Worm (Caenorhabditis elegans): ENCODE measurements around the gene F44G4.1.

F44G4.1 gene

ce11 chrII:8959081-8959480, 35.4 kb upstream of the F44G4.1 start:
- TF ChIP-seq tbx-11 (GFP tag; IDR thresholded peaks at IDR 0.05) (no peak), ceh-13 (GFP tag; optimal IDR thresholded peaks at IDR 0.05) (no peak), ets-7 (tag; optimal IDR thresholded peaks at IDR 0.05) (no peak), hnd-1 (tag; optimal IDR thresholded peaks at IDR 0.05) (no peak), ama-1 (optimal IDR thresholded peaks at IDR 0.05) (no peak), aly-1 (tag; optimal IDR thresholded peaks at IDR 0.05) (no peak)

- TF ChIP-seq ceh-36 (tag; optimal IDR thresholded peaks at IDR 0.05) (no peak), hmbx-1 (tag; optimal IDR thresholded peaks at IDR 0.05) (no peak), tra-4 (tag; optimal IDR thresholded peaks at IDR 0.05) (no peak), scrt-1 (GFP tag; IDR thresholded peaks at IDR 0.05) (no peak), hnd-1 (tag; optimal IDR thresholded peaks at IDR 0.05) (no peak), hmg-4 (GFP tag; optimal IDR thresholded peaks at IDR 0.05) (no peak), ama-1 (optimal IDR thresholded peaks at IDR 0.05) (no peak), aly-1 (tag; optimal IDR thresholded peaks at IDR 0.05) (no peak)
Observed at ce11 chrII:8960414-8960813, 34.0 kb upstream of the F44G4.1 start, which contains the start of gene cal-2. cal-2 (plus strand) TSS chrII:8960714.

- TF ChIP-seq sea-1 (GFP tag; conservative IDR thresholded peaks at IDR 0.05) (no peak), tbx-37 (GFP tag; conservative IDR thresholded peaks at IDR 0.05) (no peak), pes-1 (GFP tag; IDR thresholded peaks at IDR 0.05) (no peak), tbx-11 (GFP tag; IDR thresholded peaks at IDR 0.05) (no peak), ama-1 (optimal IDR thresholded peaks at IDR 0.05) (no peak), aly-1 (tag; optimal IDR thresholded peaks at IDR 0.05) (no peak), tra-4 (tag; optimal IDR thresholded peaks at IDR 0.05) (no peak), scrt-1 (GFP tag; IDR thresholded peaks at IDR 0.05) (no peak), hmbx-1 (tag; optimal IDR thresholded peaks at IDR 0.05) (no peak), F13C5.2 (tag; optimal IDR thresholded peaks at IDR 0.05) (no peak)
Observed at ce11 chrII:8961450-8961849, 33.0 kb upstream of the F44G4.1 start.

- TF ChIP-seq ets-7 (tag; optimal IDR thresholded peaks at IDR 0.05) (no peak), F13C5.2 (tag; optimal IDR thresholded peaks at IDR 0.05) (no peak), sea-1 (GFP tag; conservative IDR thresholded peaks at IDR 0.05) (no peak), ama-1 (optimal IDR thresholded peaks at IDR 0.05) (no peak), tra-4 (tag; optimal IDR thresholded peaks at IDR 0.05) (no peak), ceh-36 (tag; optimal IDR thresholded peaks at IDR 0.05) (no peak), aly-1 (tag; optimal IDR thresholded peaks at IDR 0.05) (no peak), scrt-1 (GFP tag; IDR thresholded peaks at IDR 0.05) (no peak), ceh-13 (GFP tag; optimal IDR thresholded peaks at IDR 0.05) (no peak), tbx-11 (GFP tag; IDR thresholded peaks at IDR 0.05) (no peak), tbx-37 (GFP tag; conservative IDR thresholded peaks at IDR 0.05) (no peak), B0310.2 (tag; optimal IDR thresholded peaks at IDR 0.05) (no peak), hmg-4 (GFP tag; optimal IDR thresholded peaks at IDR 0.05) (no peak), pes-1 (GFP tag; IDR thresholded peaks at IDR 0.05) (no peak), flt-1 (GFP tag; IDR thresholded peaks at IDR 0.05) (no peak), hnd-1 (tag; optimal IDR thresholded peaks at IDR 0.05) (no peak), hmbx-1 (tag; optimal IDR thresholded peaks at IDR 0.05) (no peak)
Observed at ce11 chrII:8962206-8962605, 32.2 kb upstream of the F44G4.1 start.

- no peak for TF ChIP-seq ceh-36 (tag; optimal IDR thresholded peaks at IDR 0.05)
- no peak for TF ChIP-seq F13C5.2 (tag; optimal IDR thresholded peaks at IDR 0.05)
- no peak for TF ChIP-seq sea-1 (GFP tag; conservative IDR thresholded peaks at IDR 0.05)
- no peak for TF ChIP-seq scrt-1 (GFP tag; IDR thresholded peaks at IDR 0.05)
- no peak for TF ChIP-seq ets-7 (tag; optimal IDR thresholded peaks at IDR 0.05)
- TF ChIP-seq pes-1 (GFP tag; IDR thresholded peaks at IDR 0.05), result no peak
- no peak for TF ChIP-seq hmg-4 (GFP tag; optimal IDR thresholded peaks at IDR 0.05)
- no peak for TF ChIP-seq ama-1 (optimal IDR thresholded peaks at IDR 0.05)
Observed at ce11 chrII:8964049-8964448, 30.4 kb upstream of the F44G4.1 start, which contains the start of gene sftd-3. sftd-3 (minus strand) TSS chrII:8964149.

- no peak for TF ChIP-seq ets-7 (tag; optimal IDR thresholded peaks at IDR 0.05)
- TF ChIP-seq F13C5.2 (tag; optimal IDR thresholded peaks at IDR 0.05), result no peak
- TF ChIP-seq ceh-13 (GFP tag; optimal IDR thresholded peaks at IDR 0.05), result no peak
- TF ChIP-seq B0310.2 (tag; optimal IDR thresholded peaks at IDR 0.05), result no peak
- TF ChIP-seq ceh-36 (tag; optimal IDR thresholded peaks at IDR 0.05), result no peak
- TF ChIP-seq flt-1 (GFP tag; IDR thresholded peaks at IDR 0.05), result no peak
- no peak for TF ChIP-seq scrt-1 (GFP tag; IDR thresholded peaks at IDR 0.05)
- TF ChIP-seq tbx-11 (GFP tag; IDR thresholded peaks at IDR 0.05), result no peak
- TF ChIP-seq aly-1 (tag; optimal IDR thresholded peaks at IDR 0.05), result no peak
- TF ChIP-seq ama-1 (optimal IDR thresholded peaks at IDR 0.05), result no peak
- TF ChIP-seq sea-1 (GFP tag; conservative IDR thresholded peaks at IDR 0.05), result no peak
- no peak for TF ChIP-seq hnd-1 (tag; optimal IDR thresholded peaks at IDR 0.05)
- no peak for TF ChIP-seq tbx-37 (GFP tag; conservative IDR thresholded peaks at IDR 0.05)
- no peak for TF ChIP-seq pes-1 (GFP tag; IDR thresholded peaks at IDR 0.05)
Observed at ce11 chrII:8964835-8965234, 29.6 kb upstream of the F44G4.1 start, which contains the start of the genes ndub-3 and C18E9.2. ndub-3 (minus strand) TSS chrII:8964890. C18E9.2 (plus strand) TSS chrII:8965006.

ce11 chrII:8969251-8970183, 24.9 kb upstream of the F44G4.1 start, which contains the start of the genes szy-20 and C18E9.5:
szy-20 (minus strand) TSS chrII:8969333.
C18E9.5 (plus strand) TSS chrII:8969980.
- TF ChIP-seq aly-1 (tag; optimal IDR thresholded peaks at IDR 0.05) (no peak), ceh-13 (GFP tag; optimal IDR thresholded peaks at IDR 0.05) (no peak), hmg-4 (GFP tag; optimal IDR thresholded peaks at IDR 0.05) (peak; percentile 67), tbx-37 (GFP tag; conservative IDR thresholded peaks at IDR 0.05) (0 out of 2 replicates have a peak, but pooled peaks have one; percentile 22), B0310.2 (tag; optimal IDR thresholded peaks at IDR 0.05) (no peak), hnd-1 (tag; optimal IDR thresholded peaks at IDR 0.05) (no peak), F13C5.2 (tag; optimal IDR thresholded peaks at IDR 0.05) (peak; percentile 82), ets-7 (tag; optimal IDR thresholded peaks at IDR 0.05) (no peak), scrt-1 (GFP tag; IDR thresholded peaks at IDR 0.05) (no peak), hmbx-1 (tag; optimal IDR thresholded peaks at IDR 0.05) (no peak)

Measured in whole organism, early embryonic.